Fruit fly (Drosophila melanogaster): Measurements from ENCODE around the gene Eig71Ek.

DNA sequence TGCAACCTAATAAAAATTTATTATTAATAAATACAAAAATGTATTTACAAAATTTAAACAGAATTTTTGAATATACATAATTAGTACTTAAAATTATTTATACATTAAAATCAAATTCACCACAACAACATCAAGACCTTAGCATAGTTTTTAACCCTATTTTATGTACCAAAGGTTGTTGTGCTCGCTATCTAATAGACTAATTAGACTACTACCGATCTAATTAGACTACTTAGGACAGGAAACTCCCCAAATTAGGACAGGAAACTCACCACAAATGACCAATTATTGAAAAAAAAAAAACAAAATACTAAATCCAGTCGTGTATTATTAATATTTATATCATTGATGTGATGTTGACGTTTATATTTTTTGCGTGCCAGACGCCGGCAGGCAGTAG, 24.1 kb upstream of the Eig71Ek start:
- TF ChIP-seq CG8478 (optimal IDR thresholded peaks at IDR 0.05): no peak
- TF ChIP-seq CTCF (optimal IDR thresholded peaks at IDR 0.05): peak in 1 of 2 experiments; percentile 22
